Fruit fly (Drosophila melanogaster): ENCODE data around the gene Aplip1.

DNA sequence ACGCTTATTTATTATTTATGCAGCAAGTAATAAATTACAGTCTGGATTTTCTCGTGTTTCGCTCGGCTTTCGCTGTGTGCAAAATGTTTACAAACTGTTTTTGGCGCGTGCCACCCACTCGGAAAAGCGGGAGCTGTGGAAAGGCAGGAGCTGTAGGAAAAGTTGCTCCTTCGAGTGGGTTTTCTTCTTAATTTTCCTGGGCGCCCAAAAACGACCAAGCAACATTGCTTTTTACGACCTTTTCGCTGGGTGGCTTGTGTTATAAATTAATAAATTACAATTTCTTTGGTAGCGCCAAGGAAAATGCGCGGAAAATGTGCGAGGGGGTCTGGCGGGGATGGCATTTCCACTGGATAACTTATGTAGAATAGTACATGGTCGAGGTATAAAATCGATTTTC lies 19.6 kb upstream of the Aplip1 start:
- no peak for TF ChIP-seq Sin3A (optimal IDR thresholded peaks at IDR 0.05)
- no peak for TF ChIP-seq insv (optimal IDR thresholded peaks at IDR 0.05)

Measured in Kc167 (cell line).